Fruit fly (Drosophila melanogaster) whole organism, embryonic: ENCODE data around the gene alpha-PheRS.

Source experiments
- Asciz ChIP-seq: fragments of 200-800 bp; sonication (Bioruptor generic); optimal IDR thresholded peaks from 2 replicates; lab custom pipeline; 2017; ENCODE audit warnings: missing biosample characterization, mild to moderate bottlenecking, missing genetic modification characterization, missing genetic modification reagents
- Atf3 ChIP-seq: fragments of 200-800 bp; sonication (Bioruptor generic); optimal IDR thresholded peaks from 3 replicates; lab custom pipeline; 2016; ENCODE audit warnings: missing biosample characterization, missing genetic modification characterization
- CG12299 ChIP-seq: fragments of 200-800 bp; sonication (Bioruptor generic); optimal IDR thresholded peaks from 2 replicates; lab custom pipeline; 2018; ENCODE audit warnings: missing biosample characterization, mild to moderate bottlenecking, missing genetic modification characterization
- CG12744 ChIP-seq: fragments of 200-800 bp; sonication (Bioruptor generic); optimal IDR thresholded peaks from 2 replicates; lab custom pipeline; 2016; ENCODE audit warnings: missing biosample characterization, missing genetic modification characterization
- CG13775 ChIP-seq: fragments of 200-800 bp; sonication (Bioruptor generic); optimal IDR thresholded peaks from 3 replicates; lab custom pipeline; 2017; ENCODE audit warnings: missing biosample characterization, mild to moderate bottlenecking, missing genetic modification characterization
- CG15073 ChIP-seq: fragments of 200-800 bp; sonication (Bioruptor generic); optimal IDR thresholded peaks from 2 replicates; lab custom pipeline; 2016; ENCODE audit warnings: missing biosample characterization, missing genetic modification characterization
- CG15269 ChIP-seq: fragments of 200-800 bp; sonication (Bioruptor generic); optimal IDR thresholded peaks from 2 replicates; lab custom pipeline; 2018; ENCODE audit warnings: missing biosample characterization, mild to moderate bottlenecking, missing genetic modification characterization, moderate library complexity
- CG15696 ChIP-seq: fragments of 200-800 bp; sonication (Bioruptor generic); optimal IDR thresholded peaks from 2 replicates; lab custom pipeline; 2019; ENCODE audit warnings: missing biosample characterization, mild to moderate bottlenecking, missing genetic modification characterization, moderate library complexity
- CG1602 ChIP-seq: fragments of 200-800 bp; sonication (Bioruptor generic); optimal IDR thresholded peaks from 3 replicates; lab custom pipeline; 2016; ENCODE audit warnings: missing biosample characterization, missing genetic modification characterization
- CG1647 ChIP-seq: fragments of 200-800 bp; sonication (Bioruptor generic); optimal IDR thresholded peaks from 3 replicates; lab custom pipeline; 2016; ENCODE audit warnings: missing biosample characterization, missing genetic modification characterization
- CG17361 ChIP-seq: fragments of 200-800 bp; sonication (Bioruptor generic); IDR thresholded peaks from 3 replicates; pipeline ENCODE4 v1.3.6; 2022; ENCODE audit warnings: missing biosample characterization, missing genetic modification characterization
- CG17802 ChIP-seq: fragments of 200-800 bp; sonication (Bioruptor generic); optimal IDR thresholded peaks from 2 replicates; lab custom pipeline; 2018; ENCODE audit warnings: missing biosample characterization, mild to moderate bottlenecking, missing genetic modification characterization, moderate library complexity
- CG18011 ChIP-seq: fragments of 200-800 bp; sonication (Bioruptor generic); optimal IDR thresholded peaks from 2 replicates; lab custom pipeline; 2017; ENCODE audit warnings: missing biosample characterization, missing genetic modification characterization, mild to moderate bottlenecking, moderate library complexity, missing genotype
- CG2120 ChIP-seq: fragments of 200-800 bp; sonication (Bioruptor generic); optimal IDR thresholded peaks from 3 replicates; lab custom pipeline; 2016; ENCODE audit warnings: missing biosample characterization, missing genetic modification characterization
- CG2129 ChIP-seq: fragments of 200-800 bp; sonication (Bioruptor generic); IDR thresholded peaks from 2 replicates; pipeline ENCODE4 v1.3.6; 2022; ENCODE audit warnings: missing biosample characterization, missing genetic modification characterization; ENCODE audit not compliant: partially characterized antibody
- CG30020 ChIP-seq: fragments of 200-800 bp; optimal IDR thresholded peaks from 2 replicates; lab custom pipeline; 2019; ENCODE audit warnings: missing biosample characterization, mild to moderate bottlenecking, missing genetic modification characterization, moderate library complexity
- CG31441 ChIP-seq: fragments of 200-800 bp; sonication (Bioruptor generic); IDR thresholded peaks from 2 replicates; pipeline ENCODE4 v1.3.6; 2022; ENCODE audit warnings: missing biosample characterization, missing genetic modification characterization
- CG32772 ChIP-seq: fragments of 200-800 bp; sonication (Bioruptor generic); IDR thresholded peaks from 2 replicates; pipeline ENCODE4 v1.3.6; 2022; ENCODE audit warnings: missing biosample characterization, missing genetic modification characterization
- CG4820 ChIP-seq: fragments of 200-800 bp; sonication (Bioruptor generic); optimal IDR thresholded peaks from 3 replicates; lab custom pipeline; 2016; ENCODE audit warnings: missing biosample characterization, missing genetic modification characterization
- CG5245 ChIP-seq: fragments of 200-800 bp; sonication (Bioruptor generic); optimal IDR thresholded peaks from 3 replicates; lab custom pipeline; 2016; ENCODE audit warnings: missing biosample characterization, missing genetic modification characterization
- CG6689 ChIP-seq: fragments of 200-800 bp; sonication (Bioruptor generic); IDR thresholded peaks from 2 replicates; pipeline ENCODE4 v1.3.6; 2022; ENCODE audit warnings: missing biosample characterization, missing genetic modification characterization
- CG9817 ChIP-seq: fragments of 200-800 bp; sonication (Bioruptor generic); optimal IDR thresholded peaks from 2 replicates; lab custom pipeline; 2018; ENCODE audit warnings: missing biosample characterization, mild to moderate bottlenecking, missing genetic modification characterization, moderate library complexity
- D19A ChIP-seq: fragments of 200-800 bp; optimal IDR thresholded peaks from 3 replicates; lab custom pipeline; 2019; ENCODE audit warnings: missing biosample characterization, mild to moderate bottlenecking, missing genetic modification characterization, moderate library complexity
- Dll ChIP-seq: fragments of 200-800 bp; sonication (Bioruptor generic); IDR thresholded peaks from 4 replicates; pipeline ENCODE4 v1.3.6; 2022; ENCODE audit warnings: missing biosample characterization, missing genetic modification characterization; ENCODE audit not compliant: partially characterized antibody
- HLH54F ChIP-seq: fragments of 200-800 bp; sonication (Bioruptor generic); optimal IDR thresholded peaks from 3 replicates; lab custom pipeline; 2016; ENCODE audit warnings: missing biosample characterization, missing genetic modification characterization
- Hand ChIP-seq: fragments of 200-800 bp; sonication (Bioruptor generic); optimal IDR thresholded peaks from 2 replicates; lab custom pipeline; 2017; ENCODE audit warnings: mild to moderate bottlenecking, missing biosample characterization, missing genetic modification reagents, missing genetic modification characterization
- Hey ChIP-seq: fragments of 200-800 bp; sonication (Bioruptor generic); optimal IDR thresholded peaks from 3 replicates; lab custom pipeline; 2018; ENCODE audit warnings: missing biosample characterization, mild to moderate bottlenecking, missing genetic modification characterization
- Hmr ChIP-seq: fragments of 200-800 bp; sonication (Bioruptor generic); optimal IDR thresholded peaks from 3 replicates; lab custom pipeline; 2017; ENCODE audit warnings: mild to moderate bottlenecking, missing biosample characterization, missing genetic modification reagents, missing genetic modification characterization
- Hr51 ChIP-seq, 2 experiments: fragments of 200-800 bp; sonication (Bioruptor generic); optimal IDR thresholded peaks; 2 replicates in 1 of 2; 3 replicates in 1 of 2; lab custom pipeline; 2016 to 2018; ENCODE audit warnings: missing biosample characterization in 2 of 2, missing genetic modification characterization in 2 of 2, mild to moderate bottlenecking in 1 of 2, moderate library complexity in 1 of 2
- Hsf ChIP-seq: fragments of 200-800 bp; sonication (Bioruptor generic); optimal IDR thresholded peaks from 3 replicates; lab custom pipeline; 2016; ENCODE audit warnings: missing biosample characterization, missing genetic modification characterization
- NFAT ChIP-seq: fragments of 200-800 bp; sonication (Bioruptor generic); IDR thresholded peaks from 2 replicates; pipeline ENCODE4 v1.3.6; 2022; ENCODE audit warnings: missing biosample characterization, missing genetic modification characterization
- Oaz ChIP-seq: fragments of 200-800 bp; sonication (Bioruptor generic); IDR thresholded peaks from 2 replicates; pipeline ENCODE4 v1.3.6; 2022; ENCODE audit warnings: missing biosample characterization, missing genetic modification characterization
- Pdp1 ChIP-seq, 2 experiments: fragments of 200-800 bp; sonication (Bioruptor generic); optimal IDR thresholded peaks; 3 replicates each; lab custom pipeline; 2016; ENCODE audit warnings: missing biosample characterization in 2 of 2, missing genetic modification characterization in 2 of 2, mild to moderate bottlenecking in 1 of 2, moderate library complexity in 1 of 2
- dimm ChIP-seq: fragments of 200-800 bp; sonication (Bioruptor generic); IDR thresholded peaks from 2 replicates; pipeline ENCODE4 v1.3.6; 2022; ENCODE audit warnings: missing biosample characterization, missing genetic modification characterization
- ftz-f1 ChIP-seq: fragments of 200-800 bp; sonication (Bioruptor generic); optimal IDR thresholded peaks from 2 replicates; lab custom pipeline; 2016; ENCODE audit warnings: missing biosample characterization, missing genetic modification characterization
- gro ChIP-seq: fragments of 200-800 bp; sonication (Bioruptor generic); optimal IDR thresholded peaks from 2 replicates; lab custom pipeline; 2016; ENCODE audit warnings: missing biosample characterization, missing genetic modification characterization
- hkb ChIP-seq, 2 experiments: fragments of 200-800 bp in 1 of 2; fragments of >200 bp in 1 of 2; sonication (Bioruptor generic) in 1 of 2; IDR thresholded peaks in 1 of 2; optimal IDR thresholded peaks in 1 of 2; 2 replicates each; pipeline versions ENCODE4 v1.3.6 to Lab custom; 2017 to 2022; ENCODE audit warnings: missing biosample characterization in 1 of 2, missing genetic modification characterization in 1 of 2
- lbe ChIP-seq: fragments of 200-800 bp; sonication (Bioruptor generic); optimal IDR thresholded peaks from 2 replicates; lab custom pipeline; 2016; ENCODE audit warnings: missing biosample characterization, mild to moderate bottlenecking, missing genetic modification characterization
- mirr ChIP-seq: fragments of 200-800 bp; sonication (Bioruptor generic); optimal IDR thresholded peaks from 3 replicates; lab custom pipeline; 2018; ENCODE audit warnings: missing biosample characterization, mild to moderate bottlenecking, missing genetic modification characterization
- nom ChIP-seq: fragments of 200-800 bp; sonication (Bioruptor generic); optimal IDR thresholded peaks from 2 replicates; lab custom pipeline; 2017; ENCODE audit warnings: missing biosample characterization, missing genetic modification characterization, mild to moderate bottlenecking, moderate library complexity, missing genetic modification reagents
- odd ChIP-seq: fragments of 200-800 bp; sonication (Bioruptor generic); optimal IDR thresholded peaks from 2 replicates; lab custom pipeline; 2017; ENCODE audit warnings: missing biosample characterization, mild to moderate bottlenecking, missing genetic modification characterization
- rib ChIP-seq: fragments of 200-800 bp; sonication (Bioruptor generic); IDR thresholded peaks from 2 replicates; pipeline ENCODE4 v1.3.6; 2022; ENCODE audit warnings: missing biosample characterization, missing genetic modification characterization
- schlank ChIP-seq: fragments of 200-800 bp; sonication (Bioruptor generic); optimal IDR thresholded peaks from 2 replicates; lab custom pipeline; 2018; ENCODE audit warnings: missing biosample characterization, mild to moderate bottlenecking, missing genetic modification characterization
- sr ChIP-seq: fragments of 200-800 bp; sonication (Bioruptor generic); IDR thresholded peaks from 3 replicates; pipeline ENCODE4 v1.3.6; 2022; ENCODE audit warnings: missing biosample characterization, missing genetic modification characterization
- tna ChIP-seq: fragments of 200-800 bp; sonication (Bioruptor generic); IDR thresholded peaks from 2 replicates; pipeline ENCODE4 v1.3.6; 2022; ENCODE audit warnings: missing biosample characterization, missing genetic modification characterization; ENCODE audit not compliant: partially characterized antibody
- ttk ChIP-seq: fragments of 200-800 bp; sonication (Bioruptor generic); IDR thresholded peaks from 2 replicates; pipeline ENCODE4 v2.1.2; 2022; ENCODE audit warnings: missing biosample characterization, missing genetic modification characterization
- tup ChIP-seq: fragments of 200-800 bp; sonication (Bioruptor generic); optimal IDR thresholded peaks from 2 replicates; lab custom pipeline; 2016; ENCODE audit warnings: missing biosample characterization, mild to moderate bottlenecking, missing genetic modification characterization, moderate library complexity
- tx ChIP-seq: fragments of 200-800 bp; sonication (Bioruptor generic); optimal IDR thresholded peaks from 2 replicates; lab custom pipeline; 2016; ENCODE audit warnings: missing biosample characterization, missing genetic modification characterization
- vfl ChIP-seq: fragments of 200-800 bp; sonication (Bioruptor generic); optimal IDR thresholded peaks from 2 replicates; lab custom pipeline; 2016; ENCODE audit warnings: missing biosample characterization, missing genetic modification characterization
- vvl ChIP-seq: fragments of 200-800 bp; sonication (Bioruptor generic); IDR thresholded peaks from 2 replicates; pipeline ENCODE4 v1.3.6; 2022; ENCODE audit warnings: missing biosample characterization, missing genetic modification characterization

The alpha-PheRS gene

DNA sequence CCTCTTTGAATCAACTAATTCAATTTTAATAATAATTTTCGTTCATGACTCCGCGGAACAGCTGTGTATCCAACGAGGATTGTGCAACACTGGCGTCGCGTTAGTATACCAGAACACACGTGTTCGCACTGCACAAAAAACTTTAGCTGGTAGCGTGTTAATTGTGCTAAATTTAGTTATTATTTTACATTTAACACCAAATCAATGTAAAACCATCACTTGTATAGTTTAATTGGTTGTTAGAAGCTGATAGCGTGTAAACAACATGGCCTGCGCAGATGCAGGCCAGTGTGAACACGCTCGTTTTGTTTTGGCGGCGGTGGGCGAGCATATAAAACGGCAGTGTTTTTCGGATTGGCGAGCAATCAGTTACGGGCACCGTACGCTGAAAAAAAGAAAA, 11.9 kb upstream of the alpha-PheRS start, which contains the start of the genes Traf6 and GIIIspla2 (continued):
- TF ChIP-seq Oaz (GFP tag; lab: Robert Waterston, UW): no peak
- TF ChIP-seq Hr51 (GFP tag; optimal IDR thresholded peaks at IDR 0.05; lab: Kevin White, UChicago): peak in 1 of 2 experiments; percentile 72
- TF ChIP-seq CG4820: peak; percentile 42
- TF ChIP-seq CG32772 (GFP tag; lab: Robert Waterston, UW): peak; percentile 61
- TF ChIP-seq D19A (tag; lab: Kevin White, UChicago): no peak
- peak; percentile 57 for TF ChIP-seq CG1602
- no peak for TF ChIP-seq rib (GFP tag; lab: Robert Waterston, UW)
- peak; percentile 61 for TF ChIP-seq Hey (tag; lab: Kevin White, UChicago)
- peak; percentile 60 for TF ChIP-seq Atf3 (GFP tag; lab: Kevin White, UChicago)
- TF ChIP-seq CG17361 (GFP tag; lab: Robert Waterston, UW): peak; percentile 81
- TF ChIP-seq tna (GFP tag; lab: Robert Waterston, UW): no peak
- TF ChIP-seq vfl (GFP tag; lab: Kevin White, UChicago): peak; percentile 59
- peak; percentile 49 for TF ChIP-seq CG5245 (GFP tag; lab: Kevin White, UChicago)
- peak; percentile 70 for TF ChIP-seq Hsf
- no peak for TF ChIP-seq CG15073
- TF ChIP-seq CG6689: peak; percentile 74
- TF ChIP-seq ttk (GFP tag; lab: Robert Waterston, UW): peak; percentile 61
- peak; percentile 82 for TF ChIP-seq vvl (GFP tag; lab: Robert Waterston, UW)
- peak; percentile 66 for TF ChIP-seq mirr
- peak; percentile 56 for TF ChIP-seq schlank (tag; lab: Kevin White, UChicago)
- peak; percentile 78 for TF ChIP-seq CG13775 (GFP tag; lab: Kevin White, UChicago)
- TF ChIP-seq CG18011 (GFP tag; lab: Kevin White, UChicago): peak; percentile 67
- TF ChIP-seq lbe (GFP tag; lab: Kevin White, UChicago): peak; percentile 60
- peak; percentile 41 for TF ChIP-seq ftz-f1
- no peak for TF ChIP-seq Hmr
- peak; percentile 64 for TF ChIP-seq CG12299
- TF ChIP-seq gro (GFP tag; lab: Kevin White, UChicago): peak; percentile 51
- TF ChIP-seq CG31441 (GFP tag; lab: Robert Waterston, UW): no peak; the same call in 1 of the 2 replicates
- TF ChIP-seq hkb (optimal IDR thresholded peaks at IDR 0.05; lab: Kevin White, UChicago): no peak
- TF ChIP-seq hkb (GFP tag; IDR thresholded peaks at IDR 0.05; lab: Robert Waterston, UW): peak; percentile 71
- no peak for TF ChIP-seq odd (GFP tag; lab: Kevin White, UChicago)
- TF ChIP-seq Pdp1 (GFP tag; optimal IDR thresholded peaks at IDR 0.05; lab: Kevin White, UChicago): peak; percentile 54 to 67
- TF ChIP-seq CG15696 (tag; lab: Kevin White, UChicago): peak; percentile 65
- TF ChIP-seq CG17802 (tag; lab: Kevin White, UChicago): peak; percentile 90
- peak; percentile 76 for TF ChIP-seq CG15269
- TF ChIP-seq nom (GFP tag; lab: Kevin White, UChicago): peak; percentile 68
- no peak for TF ChIP-seq dimm (GFP tag; lab: Robert Waterston, UW)
- no peak for TF ChIP-seq sr (GFP tag; lab: Robert Waterston, UW)
- peak; percentile 14 for TF ChIP-seq CG12744 (GFP tag; lab: Kevin White, UChicago)
- TF ChIP-seq CG9817 (tag; lab: Kevin White, UChicago): peak; percentile 88
- peak; percentile 62 for TF ChIP-seq CG1647
- TF ChIP-seq HLH54F (GFP tag; lab: Kevin White, UChicago): peak; percentile 78
- TF ChIP-seq CG2129 (GFP tag; lab: Robert Waterston, UW): no peak
- peak; percentile 40 for TF ChIP-seq tup (GFP tag; lab: Kevin White, UChicago)
- TF ChIP-seq CG2120 (GFP tag; lab: Kevin White, UChicago): peak; percentile 87
- TF ChIP-seq NFAT (GFP tag; lab: Robert Waterston, UW): peak; percentile 50; the same call in 1 of the 2 replicates
- peak; percentile 46; the same call in 1 of the 4 replicates for TF ChIP-seq Dll (GFP tag; lab: Robert Waterston, UW)
- TF ChIP-seq CG30020: peak; percentile 71
- peak; percentile 38 for TF ChIP-seq tx (GFP tag; lab: Kevin White, UChicago)
- TF ChIP-seq Asciz (GFP tag; lab: Kevin White, UChicago): no peak
- peak; percentile 33 for TF ChIP-seq Hand (GFP tag; lab: Kevin White, UChicago)
